Fruit fly (Drosophila melanogaster) whole organism, embryonic: ENCODE measurements around the gene CG15283.

Source experiments
- CG10274 ChIP-seq: fragments of 200-800 bp; sonication (Bioruptor generic); optimal IDR thresholded peaks from 3 replicates; lab custom pipeline; 2017; ENCODE audit warnings: missing biosample characterization, mild to moderate bottlenecking, missing genetic modification characterization
- CG11504 ChIP-seq: fragments of 200-800 bp; sonication (Bioruptor generic); optimal IDR thresholded peaks from 3 replicates; lab custom pipeline; 2019; ENCODE audit warnings: missing biosample characterization, mild to moderate bottlenecking, missing genetic modification characterization, moderate library complexity
- CG12104 ChIP-seq: fragments of 200-800 bp; sonication (Bioruptor generic); optimal IDR thresholded peaks from 3 replicates; lab custom pipeline; 2016; ENCODE audit warnings: missing biosample characterization, missing genetic modification characterization
- CG16815 ChIP-seq: fragments of 200-800 bp; sonication (Bioruptor generic); optimal IDR thresholded peaks from 3 replicates; lab custom pipeline; 2017; ENCODE audit warnings: missing biosample characterization, mild to moderate bottlenecking, missing genetic modification characterization
- CG17385 ChIP-seq: fragments of 200-800 bp; sonication (Bioruptor generic); optimal IDR thresholded peaks from 3 replicates; lab custom pipeline; 2018; ENCODE audit warnings: missing biosample characterization, mild to moderate bottlenecking, missing genetic modification characterization
- CG30020 ChIP-seq: fragments of 200-800 bp; optimal IDR thresholded peaks from 2 replicates; lab custom pipeline; 2019; ENCODE audit warnings: missing biosample characterization, mild to moderate bottlenecking, missing genetic modification characterization, moderate library complexity
- CG3065 ChIP-seq: fragments of 200-800 bp; sonication (Bioruptor generic); optimal IDR thresholded peaks from 2 replicates; lab custom pipeline; 2016; ENCODE audit warnings: missing biosample characterization, missing genetic modification characterization
- CG31441 ChIP-seq: fragments of 200-800 bp; sonication (Bioruptor generic); IDR thresholded peaks from 2 replicates; pipeline ENCODE4 v1.3.6; 2022; ENCODE audit warnings: missing biosample characterization, missing genetic modification characterization
- CG33213 ChIP-seq: fragments of 200-800 bp; sonication (Bioruptor generic); optimal IDR thresholded peaks from 3 replicates; lab custom pipeline; 2016; ENCODE audit warnings: missing biosample characterization, missing genetic modification characterization
- CG3838 ChIP-seq: fragments of 200-800 bp; sonication (Bioruptor generic); optimal IDR thresholded peaks from 3 replicates; lab custom pipeline; 2016; ENCODE audit warnings: missing biosample characterization, missing genetic modification characterization
- CG4328 ChIP-seq: fragments of 200-800 bp; sonication (Bioruptor generic); optimal IDR thresholded peaks from 3 replicates; lab custom pipeline; 2017; ENCODE audit warnings: missing biosample characterization, missing genetic modification reagents, missing genetic modification characterization
- CG43689 ChIP-seq: fragments of 200-800 bp; sonication (Bioruptor generic); IDR thresholded peaks from 2 replicates; pipeline ENCODE4 v1.3.6; 2022; ENCODE audit warnings: missing biosample characterization, missing genetic modification characterization
- CG5245 ChIP-seq: fragments of 200-800 bp; sonication (Bioruptor generic); optimal IDR thresholded peaks from 3 replicates; lab custom pipeline; 2016; ENCODE audit warnings: missing biosample characterization, missing genetic modification characterization
- CG6765 ChIP-seq: fragments of 200-800 bp; sonication (Bioruptor generic); optimal IDR thresholded peaks from 3 replicates; lab custom pipeline; 2017; ENCODE audit warnings: missing biosample characterization, mild to moderate bottlenecking, missing genetic modification characterization
- CG6813 ChIP-seq: fragments of 200-800 bp; sonication (Bioruptor generic); optimal IDR thresholded peaks from 2 replicates; lab custom pipeline; 2017; ENCODE audit warnings: missing biosample characterization, missing genetic modification characterization, mild to moderate bottlenecking, moderate library complexity, missing genetic modification reagents
- CG7357 ChIP-seq: fragments of 200-800 bp; sonication (Bioruptor generic); IDR thresholded peaks from 3 replicates; pipeline ENCODE4 v1.3.6; 2022; ENCODE audit warnings: missing biosample characterization, missing genetic modification characterization
- CG7987 ChIP-seq: fragments of 200-800 bp; sonication (Bioruptor generic); optimal IDR thresholded peaks from 2 replicates; lab custom pipeline; 2018; ENCODE audit warnings: missing biosample characterization, mild to moderate bottlenecking, missing genetic modification characterization, moderate library complexity
- CG8089 ChIP-seq: fragments of 200-800 bp; sonication (Bioruptor generic); optimal IDR thresholded peaks from 3 replicates; lab custom pipeline; 2016; ENCODE audit warnings: missing biosample characterization, missing genetic modification characterization
- CG9215 ChIP-seq: fragments of 200-800 bp; sonication (Bioruptor generic); IDR thresholded peaks from 2 replicates; pipeline ENCODE4 v1.3.6; 2022; ENCODE audit warnings: missing biosample characterization, missing genetic modification characterization
- CkIIα-i1 ChIP-seq: fragments of 200-800 bp; sonication (Bioruptor generic); IDR thresholded peaks from 2 replicates; pipeline ENCODE4 v1.3.6; 2022; ENCODE audit warnings: missing biosample characterization, missing genetic modification characterization
- Dref ChIP-seq: fragments of 200-800 bp; sonication (Bioruptor generic); IDR thresholded peaks from 2 replicates; pipeline ENCODE4 v1.3.6; 2022; ENCODE audit warnings: missing biosample characterization, missing genetic modification characterization
- H15 ChIP-seq: fragments of 200-800 bp; sonication (Bioruptor generic); IDR thresholded peaks from 3 replicates; pipeline ENCODE4 v1.3.6; 2022; ENCODE audit warnings: missing biosample characterization, missing genetic modification characterization
- HLH3B ChIP-seq: fragments of 200-800 bp; sonication (Bioruptor generic); IDR thresholded peaks from 2 replicates; pipeline ENCODE4 v1.3.6; 2022; ENCODE audit warnings: missing biosample characterization, missing genetic modification characterization
- Lhr ChIP-seq: fragments of 200-800 bp; sonication (Bioruptor generic); optimal IDR thresholded peaks from 3 replicates; lab custom pipeline; 2017; ENCODE audit warnings: mild to moderate bottlenecking, missing biosample characterization, missing genetic modification reagents, missing genetic modification characterization
- Oaz ChIP-seq: fragments of 200-800 bp; sonication (Bioruptor generic); IDR thresholded peaks from 2 replicates; pipeline ENCODE4 v1.3.6; 2022; ENCODE audit warnings: missing biosample characterization, missing genetic modification characterization
- Sox102F ChIP-seq: fragments of 200-800 bp; sonication (Bioruptor generic); optimal IDR thresholded peaks from 2 replicates; lab custom pipeline; 2018; ENCODE audit warnings: missing biosample characterization, mild to moderate bottlenecking, missing genetic modification characterization, moderate library complexity
- Xrp1 ChIP-seq: fragments of 200-800 bp; sonication (Bioruptor generic); IDR thresholded peaks from 2 replicates; pipeline ENCODE4 v1.3.6; 2022; ENCODE audit warnings: missing biosample characterization, missing genetic modification characterization
- YL-1 ChIP-seq: fragments of 200-800 bp; sonication (Bioruptor generic); optimal IDR thresholded peaks from 3 replicates; lab custom pipeline; 2017; ENCODE audit warnings: missing biosample characterization, mild to moderate bottlenecking, missing genetic modification characterization
- ac ChIP-seq: fragments of 200-800 bp; sonication (Bioruptor generic); optimal IDR thresholded peaks from 3 replicates; lab custom pipeline; 2017; ENCODE audit warnings: missing biosample characterization, mild to moderate bottlenecking, missing genetic modification characterization
- ci ChIP-seq: fragments of 200-800 bp; sonication (Bioruptor generic); IDR thresholded peaks from 3 replicates; pipeline ENCODE4 v1.3.6; 2022; ENCODE audit warnings: missing biosample characterization, missing genetic modification characterization
- disco-r ChIP-seq: fragments of 200-800 bp; sonication (Bioruptor generic); optimal IDR thresholded peaks from 2 replicates; lab custom pipeline; 2016; ENCODE audit warnings: missing biosample characterization, missing genetic modification characterization
- fd3F ChIP-seq: fragments of 200-800 bp; sonication (Bioruptor generic); optimal IDR thresholded peaks from 2 replicates; lab custom pipeline; 2018; ENCODE audit warnings: missing biosample characterization, mild to moderate bottlenecking, missing genetic modification characterization, moderate library complexity
- fu2 ChIP-seq: fragments of 200-800 bp; sonication (Bioruptor generic); optimal IDR thresholded peaks from 2 replicates; lab custom pipeline; 2016; ENCODE audit warnings: missing biosample characterization, missing genetic modification characterization
- grn ChIP-seq: fragments of 200-800 bp; sonication (Bioruptor generic); optimal IDR thresholded peaks from 3 replicates; lab custom pipeline; 2017; ENCODE audit warnings: missing biosample characterization, missing genetic modification characterization
- gt ChIP-seq: fragments of 200-800 bp; sonication (Bioruptor generic); IDR thresholded peaks from 2 replicates; pipeline ENCODE4 v1.3.6; 2022; ENCODE audit warnings: missing biosample characterization, missing genetic modification characterization
- klu ChIP-seq: fragments of 200-800 bp; sonication (Bioruptor generic); IDR thresholded peaks from 2 replicates; pipeline ENCODE4 v1.3.6; 2022; ENCODE audit warnings: missing biosample characterization, missing genetic modification characterization
- mirr ChIP-seq: fragments of 200-800 bp; sonication (Bioruptor generic); optimal IDR thresholded peaks from 3 replicates; lab custom pipeline; 2018; ENCODE audit warnings: missing biosample characterization, mild to moderate bottlenecking, missing genetic modification characterization
- nerfin-2 ChIP-seq: fragments of 200-800 bp; sonication (Bioruptor generic); IDR thresholded peaks from 2 replicates; pipeline ENCODE4 v1.3.6; 2022; ENCODE audit warnings: missing biosample characterization, missing genetic modification characterization; ENCODE audit not compliant: partially characterized antibody
- oc ChIP-seq: fragments of 200-800 bp; sonication (Bioruptor generic); optimal IDR thresholded peaks from 2 replicates; lab custom pipeline; 2018; ENCODE audit warnings: missing biosample characterization, mild to moderate bottlenecking, missing genetic modification characterization, moderate library complexity
- pan ChIP-seq, 4 experiments: fragments of >200 bp in 3 of 4; fragments of 200-800 bp in 1 of 4; sonication (Bioruptor generic) in 1 of 4; optimal IDR thresholded peaks in 3 of 4; IDR thresholded peaks in 1 of 4; 2 replicates each; pipeline versions ENCODE4 v1.3.6 to Lab custom; 2017 to 2022; ENCODE audit warnings: missing biosample characterization in 2 of 4, missing genetic modification characterization in 2 of 4, mixed read lengths in 1 of 4
- pnt ChIP-seq: fragments of 200-800 bp; sonication (Bioruptor generic); optimal IDR thresholded peaks from 3 replicates; lab custom pipeline; 2016; ENCODE audit warnings: missing biosample characterization, missing genetic modification characterization
- pros ChIP-seq: fragments of 200-800 bp; sonication (Bioruptor generic); optimal IDR thresholded peaks from 3 replicates; lab custom pipeline; 2019; ENCODE audit warnings: missing biosample characterization, mild to moderate bottlenecking, missing genetic modification characterization, moderate library complexity
- row ChIP-seq: fragments of 200-800 bp; sonication (Bioruptor generic); IDR thresholded peaks from 3 replicates; pipeline ENCODE4 v1.3.6; 2022; ENCODE audit warnings: missing biosample characterization, missing genetic modification characterization
- run ChIP-seq: fragments of 200-800 bp; sonication (Bioruptor generic); optimal IDR thresholded peaks from 3 replicates; lab custom pipeline; 2018; ENCODE audit warnings: missing biosample characterization, mild to moderate bottlenecking, missing genetic modification characterization
- seq ChIP-seq: fragments of 200-800 bp; sonication (Bioruptor generic); IDR thresholded peaks from 2 replicates; pipeline ENCODE4 v1.3.6; 2022; ENCODE audit warnings: missing biosample characterization, missing genetic modification characterization
- sim ChIP-seq: fragments of 200-800 bp; sonication (Bioruptor generic); IDR thresholded peaks from 2 replicates; pipeline ENCODE4 v1.3.6; 2022; ENCODE audit warnings: missing biosample characterization, missing genetic modification characterization
- stwl ChIP-seq: fragments of 200-800 bp; sonication (Bioruptor generic); optimal IDR thresholded peaks from 3 replicates; lab custom pipeline; 2018; ENCODE audit warnings: missing biosample characterization, mild to moderate bottlenecking, missing genetic modification characterization, moderate library complexity
- tap ChIP-seq: fragments of 200-800 bp; optimal IDR thresholded peaks from 3 replicates; lab custom pipeline; 2019; ENCODE audit warnings: missing biosample characterization, mild to moderate bottlenecking, missing genetic modification characterization, moderate library complexity
- tup ChIP-seq: fragments of 200-800 bp; sonication (Bioruptor generic); optimal IDR thresholded peaks from 2 replicates; lab custom pipeline; 2016; ENCODE audit warnings: missing biosample characterization, mild to moderate bottlenecking, missing genetic modification characterization, moderate library complexity
- vnd ChIP-seq: fragments of 200-800 bp; sonication (Bioruptor generic); IDR thresholded peaks from 3 replicates; pipeline ENCODE4 v1.3.6; 2022; ENCODE audit warnings: missing biosample characterization, missing genetic modification characterization; ENCODE audit not compliant: partially characterized antibody
- zfh1 ChIP-seq: fragments of 200-800 bp; sonication (Bioruptor generic); IDR thresholded peaks from 3 replicates; pipeline ENCODE4 v1.3.6; 2022; ENCODE audit warnings: missing biosample characterization, missing genetic modification characterization

Gene CG15283

dm6 chr2L:14404744-14405449 is 45.8 kb downstream of the CG15283 start (continued):
- TF ChIP-seq ci (no peak), CG30020 (no peak), run (tag; lab: Kevin White, UChicago) (peak; percentile 23), CG33213 (GFP tag; lab: Kevin White, UChicago) (no peak), Oaz (no peak), CG16815 (GFP tag; lab: Kevin White, UChicago) (no peak), oc (no peak), CG8089 (GFP tag; lab: Kevin White, UChicago) (no peak), CG3065 (GFP tag; lab: Kevin White, UChicago) (no peak), seq (GFP tag; lab: Robert Waterston, UW) (no peak), H15 (no peak), Sox102F (GFP tag; lab: Kevin White, UChicago) (peak; percentile 25), CG10274 (GFP tag; lab: Kevin White, UChicago) (no peak), sim (GFP tag; lab: Robert Waterston, UW) (no peak), CG12104 (GFP tag; lab: Kevin White, UChicago) (no peak), Xrp1 (GFP tag; lab: Robert Waterston, UW) (no peak), CG4328 (GFP tag; lab: Kevin White, UChicago) (no peak), CG5245 (no peak), vnd (GFP tag; lab: Robert Waterston, UW) (no peak), grn (GFP tag; lab: Kevin White, UChicago) (peak; percentile 4), CG6765 (no peak), tup (no peak), mirr (GFP tag; lab: Kevin White, UChicago) (no peak), row (GFP tag; lab: Robert Waterston, UW) (no peak), nerfin-2 (GFP tag; lab: Robert Waterston, UW) (no peak), klu (GFP tag; lab: Robert Waterston, UW) (no peak), CG3838 (GFP tag; lab: Kevin White, UChicago) (no peak), Lhr (GFP tag; lab: Kevin White, UChicago) (no peak), pros (GFP tag; lab: Kevin White, UChicago) (no peak), ac (GFP tag; lab: Kevin White, UChicago) (no peak), CG31441 (GFP tag; lab: Robert Waterston, UW) (peak; percentile 57), CG17385 (GFP tag; lab: Kevin White, UChicago) (no peak), CG43689 (GFP tag; lab: Robert Waterston, UW) (no peak), CG6813 (GFP tag; lab: Kevin White, UChicago) (no peak), pnt (GFP tag; lab: Kevin White, UChicago) (no peak), CG9215 (GFP tag; lab: Robert Waterston, UW) (no peak), CkIIα-i1 (GFP tag; lab: Robert Waterston, UW) (no peak), CG11504 (peak; percentile 15), fd3F (GFP tag; lab: Kevin White, UChicago) (no peak), disco-r (GFP tag; lab: Kevin White, UChicago) (no peak), tap (tag; lab: Kevin White, UChicago) (peak; percentile 40), fu2 (GFP tag; lab: Kevin White, UChicago) (no peak), zfh1 (GFP tag; lab: Robert Waterston, UW) (no peak), pan (optimal IDR thresholded peaks at IDR 0.05; lab: Kevin White, UChicago) (no peak), pan (GFP tag; optimal IDR thresholded peaks at IDR 0.05 in 1 of 2, IDR thresholded peaks at IDR 0.05 in 1 of 2) (no peak), HLH3B (GFP tag; lab: Robert Waterston, UW) (no peak), stwl (tag; lab: Kevin White, UChicago) (no peak), CG7357 (GFP tag; lab: Robert Waterston, UW) (no peak), Dref (GFP tag; lab: Robert Waterston, UW) (no peak), YL-1 (GFP tag; lab: Kevin White, UChicago) (no peak), gt (GFP tag; lab: Robert Waterston, UW) (no peak), CG7987 (GFP tag; lab: Kevin White, UChicago) (no peak)
